Fruit fly (Drosophila melanogaster) whole organism, prepupa: ENCODE measurements around the gene CG46059.
A peak's percentile ranks its signal among the peaks of the same experiment; 100 is the strongest.

Experiments used
- Blimp-1 ChIP-seq: fragments of 200-800 bp; sonication (Bioruptor generic); optimal IDR thresholded peaks from 3 replicates; lab custom pipeline; 2017; ENCODE audit warnings: missing biosample characterization, missing genetic modification characterization, mild to moderate bottlenecking, moderate library complexity, missing genetic modification reagents
- CG10631 ChIP-seq: fragments of 200-800 bp; sonication (Bioruptor generic); optimal IDR thresholded peaks from 2 replicates; lab custom pipeline; 2016; ENCODE audit warnings: missing biosample characterization, missing genetic modification characterization
- CG10669 ChIP-seq: fragments of 200-800 bp; sonication (Bioruptor generic); optimal IDR thresholded peaks from 3 replicates; lab custom pipeline; 2018; ENCODE audit warnings: missing biosample characterization, mild to moderate bottlenecking, missing genetic modification characterization, moderate library complexity
- CG11294 ChIP-seq: fragments of 200-800 bp; sonication (Bioruptor generic); IDR thresholded peaks from 2 replicates; pipeline ENCODE4 v1.3.6; 2022; ENCODE audit warnings: missing biosample characterization, missing genetic modification characterization
- CG11902 ChIP-seq: fragments of 200-800 bp; sonication (Bioruptor generic); optimal IDR thresholded peaks from 3 replicates; lab custom pipeline; 2016; ENCODE audit warnings: missing biosample characterization, missing genetic modification characterization
- CG15336 ChIP-seq: fragments of 200-800 bp; sonication (Bioruptor generic); IDR thresholded peaks from 2 replicates; pipeline ENCODE4 v1.3.6; 2022; ENCODE audit warnings: missing biosample characterization, missing genetic modification characterization
- CG1621 ChIP-seq: fragments of 200-800 bp; sonication (Bioruptor generic); optimal IDR thresholded peaks from 3 replicates; lab custom pipeline; 2018; ENCODE audit warnings: missing biosample characterization, mild to moderate bottlenecking, missing genetic modification characterization
- CG16779 ChIP-seq: fragments of 200-800 bp; sonication (Bioruptor generic); optimal IDR thresholded peaks from 3 replicates; lab custom pipeline; 2017; ENCODE audit warnings: missing biosample characterization, mild to moderate bottlenecking, missing genetic modification characterization
- CG3032 ChIP-seq: fragments of 200-800 bp; optimal IDR thresholded peaks from 2 replicates; lab custom pipeline; 2019; ENCODE audit warnings: missing biosample characterization, mild to moderate bottlenecking, missing genetic modification characterization, moderate library complexity
- CG31627 ChIP-seq: fragments of 200-800 bp; sonication (Bioruptor generic); optimal IDR thresholded peaks from 3 replicates; lab custom pipeline; 2016; ENCODE audit warnings: missing biosample characterization, missing genetic modification characterization
- CG32006 ChIP-seq: fragments of 200-800 bp; sonication (Bioruptor generic); optimal IDR thresholded peaks from 3 replicates; lab custom pipeline; 2017; ENCODE audit warnings: missing biosample characterization, mild to moderate bottlenecking, missing genetic modification characterization
- CG34406 ChIP-seq: fragments of 200-800 bp; sonication (Bioruptor generic); optimal IDR thresholded peaks from 3 replicates; lab custom pipeline; 2016; ENCODE audit warnings: missing biosample characterization, missing genetic modification characterization
- CG3919 ChIP-seq: fragments of 200-800 bp; sonication (Bioruptor generic); optimal IDR thresholded peaks from 3 replicates; lab custom pipeline; 2016; ENCODE audit warnings: missing biosample characterization, missing genetic modification characterization
- CG4318 ChIP-seq: fragments of 200-800 bp; sonication (Bioruptor generic); optimal IDR thresholded peaks from 3 replicates; lab custom pipeline; 2017; ENCODE audit warnings: missing biosample characterization, mild to moderate bottlenecking, missing genetic modification characterization
- CG6163 ChIP-seq: fragments of 200-800 bp; sonication (Bioruptor generic); IDR thresholded peaks from 3 replicates; pipeline ENCODE4 v1.3.6; 2022; ENCODE audit warnings: missing biosample characterization, missing genetic modification characterization
- CG6792 ChIP-seq: fragments of 200-800 bp; sonication (Bioruptor generic); optimal IDR thresholded peaks from 3 replicates; lab custom pipeline; 2016; ENCODE audit warnings: missing biosample characterization, missing genetic modification characterization
- CG6854 ChIP-seq: fragments of 200-800 bp; sonication (Bioruptor generic); optimal IDR thresholded peaks from 2 replicates; lab custom pipeline; 2017; ENCODE audit warnings: missing biosample characterization, mild to moderate bottlenecking, missing genetic modification characterization
- CG7368 ChIP-seq: fragments of 200-800 bp; sonication (Bioruptor generic); optimal IDR thresholded peaks from 3 replicates; lab custom pipeline; 2016; ENCODE audit warnings: missing biosample characterization, missing genetic modification characterization
- CG8119 ChIP-seq: fragments of 200-800 bp; sonication (Bioruptor generic); IDR thresholded peaks from 3 replicates; pipeline ENCODE4 v1.3.6; 2022; ENCODE audit warnings: missing biosample characterization, missing genetic modification characterization
- CG8319 ChIP-seq: fragments of 200-800 bp; sonication (Bioruptor generic); optimal IDR thresholded peaks from 3 replicates; lab custom pipeline; 2016; ENCODE audit warnings: missing biosample characterization, missing genetic modification characterization
- CG9139 ChIP-seq: fragments of 200-800 bp; sonication (Bioruptor generic); optimal IDR thresholded peaks from 3 replicates; lab custom pipeline; 2017; ENCODE audit warnings: missing biosample characterization, mild to moderate bottlenecking, missing genetic modification characterization
- Eip75B ChIP-seq: fragments of 200-800 bp; sonication (Bioruptor generic); optimal IDR thresholded peaks from 3 replicates; lab custom pipeline; 2016; ENCODE audit warnings: missing biosample characterization, missing genetic modification characterization
- Eip78C ChIP-seq: fragments of 200-800 bp; sonication (Bioruptor generic); peaks from one replicate; lab custom pipeline; 2016; ENCODE audit warnings: missing biosample characterization, missing genetic modification characterization
- Eip93F ChIP-seq: fragments of 200-800 bp; sonication (Bioruptor generic); optimal IDR thresholded peaks from 2 replicates; lab custom pipeline; 2016; ENCODE audit warnings: missing biosample characterization, mild to moderate bottlenecking, missing genetic modification characterization
- Ets21C ChIP-seq: fragments of 200-800 bp; sonication (Bioruptor generic); optimal IDR thresholded peaks from 3 replicates; lab custom pipeline; 2016; ENCODE audit warnings: missing biosample characterization, missing genetic modification characterization
- Ets96B ChIP-seq: fragments of 200-800 bp; optimal IDR thresholded peaks from 2 replicates; lab custom pipeline; 2019; ENCODE audit warnings: missing biosample characterization, mild to moderate bottlenecking, missing genetic modification characterization, moderate library complexity
- Gug ChIP-seq: fragments of 200-800 bp; sonication (Bioruptor generic); IDR thresholded peaks from 2 replicates; pipeline ENCODE4 v1.3.6; 2022; ENCODE audit warnings: missing biosample characterization, missing genetic modification characterization
- Hr39 ChIP-seq: fragments of 200-800 bp; sonication (Bioruptor generic); optimal IDR thresholded peaks from 2 replicates; lab custom pipeline; 2016; ENCODE audit warnings: missing biosample characterization, missing genetic modification characterization
- Hr4 ChIP-seq: fragments of 200-800 bp; sonication (Bioruptor generic); optimal IDR thresholded peaks from 3 replicates; lab custom pipeline; 2016; ENCODE audit warnings: missing biosample characterization, missing genetic modification characterization
- Met ChIP-seq: fragments of 200-800 bp; sonication (Bioruptor generic); optimal IDR thresholded peaks from 3 replicates; lab custom pipeline; 2016; ENCODE audit warnings: missing biosample characterization, missing genetic modification characterization
- Sox102F ChIP-seq: fragments of 200-800 bp; sonication (Bioruptor generic); optimal IDR thresholded peaks from 2 replicates; lab custom pipeline; 2016; ENCODE audit warnings: missing biosample characterization, mild to moderate bottlenecking, missing genetic modification characterization
- Sox14 ChIP-seq: fragments of 200-800 bp; sonication (Bioruptor generic); optimal IDR thresholded peaks from 3 replicates; lab custom pipeline; 2016; ENCODE audit warnings: missing biosample characterization, missing genetic modification characterization
- achi ChIP-seq: fragments of 200-800 bp; sonication (Bioruptor generic); optimal IDR thresholded peaks from 3 replicates; lab custom pipeline; 2016; ENCODE audit warnings: missing biosample characterization, missing genetic modification characterization
- acj6 ChIP-seq: fragments of 200-800 bp; sonication (Bioruptor generic); optimal IDR thresholded peaks from 3 replicates; lab custom pipeline; 2016; ENCODE audit warnings: missing biosample characterization, missing genetic modification characterization
- dsx ChIP-seq: fragments of 200-800 bp; optimal IDR thresholded peaks from 3 replicates; lab custom pipeline; 2019; ENCODE audit warnings: missing biosample characterization, mild to moderate bottlenecking, missing genetic modification characterization, moderate library complexity; ENCODE audit not compliant: poor library complexity, severe bottlenecking
- eg ChIP-seq: fragments of 200-800 bp; sonication (Bioruptor generic); IDR thresholded peaks from 3 replicates; pipeline ENCODE4 v1.3.6; 2022; ENCODE audit warnings: missing biosample characterization, missing genetic modification characterization
- esn ChIP-seq: fragments of 200-800 bp; sonication (Bioruptor generic); optimal IDR thresholded peaks from 2 replicates; lab custom pipeline; 2016; ENCODE audit warnings: missing biosample characterization, mild to moderate bottlenecking, missing genetic modification characterization, moderate library complexity
- fd59A ChIP-seq: fragments of 200-800 bp; sonication (Bioruptor generic); optimal IDR thresholded peaks from 2 replicates; lab custom pipeline; 2017; ENCODE audit warnings: missing biosample characterization, mild to moderate bottlenecking, missing genetic modification characterization, missing genetic modification reagents
- fd85E ChIP-seq: fragments of 200-800 bp; sonication (Bioruptor generic); optimal IDR thresholded peaks from 3 replicates; lab custom pipeline; 2016; ENCODE audit warnings: missing biosample characterization, missing genetic modification characterization
- lz ChIP-seq: fragments of 200-800 bp; sonication (Bioruptor generic); optimal IDR thresholded peaks from 3 replicates; lab custom pipeline; 2016; ENCODE audit warnings: missing biosample characterization, missing genetic modification characterization
- net ChIP-seq: fragments of 200-800 bp; sonication (Bioruptor generic); optimal IDR thresholded peaks from 3 replicates; lab custom pipeline; 2016; ENCODE audit warnings: missing biosample characterization, missing genetic modification characterization
- pdm3 ChIP-seq: fragments of 200-800 bp; sonication (Bioruptor generic); optimal IDR thresholded peaks from 3 replicates; lab custom pipeline; 2016; ENCODE audit warnings: missing biosample characterization, missing genetic modification characterization
- ss ChIP-seq, 2 experiments: fragments of 200-800 bp; sonication (Bioruptor generic); optimal IDR thresholded peaks; 2 replicates in 1 of 2; 3 replicates in 1 of 2; lab custom pipeline; 2017 to 2018; ENCODE audit warnings: mild to moderate bottlenecking in 2 of 2, missing biosample characterization in 2 of 2, missing genetic modification characterization in 2 of 2, moderate library complexity in 1 of 2
- svp ChIP-seq: fragments of 200-800 bp; sonication (Bioruptor generic); peaks from one replicate; lab custom pipeline; 2016; ENCODE audit warnings: missing biosample characterization, missing genetic modification characterization
- topi ChIP-seq: fragments of 200-800 bp; sonication (Bioruptor generic); optimal IDR thresholded peaks from 3 replicates; lab custom pipeline; 2016; ENCODE audit warnings: missing biosample characterization, missing genetic modification characterization
- vri ChIP-seq: fragments of 200-800 bp; sonication (Bioruptor generic); optimal IDR thresholded peaks from 3 replicates; lab custom pipeline; 2016; ENCODE audit warnings: missing biosample characterization, mild to moderate bottlenecking, missing genetic modification characterization

The CG46059 gene

dm6 chr2L:19201841-19202240, 18.3 kb upstream of the CG46059 start (continued):
- TF ChIP-seq Eip75B (GFP tag; lab: Kevin White, UChicago) = peak; percentile 54
- peak; percentile 56; the same call in 2 of the 3 replicates for TF ChIP-seq eg (GFP tag; lab: Robert Waterston, UW)
- TF ChIP-seq Blimp-1 (GFP tag; lab: Kevin White, UChicago) = peak; percentile 13
- TF ChIP-seq Met (GFP tag; lab: Kevin White, UChicago) = peak; percentile 77
- no peak for TF ChIP-seq CG9139 (GFP tag; lab: Kevin White, UChicago)
- TF ChIP-seq Sox102F = peak; percentile 74
- no peak for TF ChIP-seq CG11902 (GFP tag; lab: Kevin White, UChicago)
- TF ChIP-seq topi (GFP tag; lab: Kevin White, UChicago) = peak; percentile 58
- TF ChIP-seq CG6792 (GFP tag; lab: Kevin White, UChicago) = peak; percentile 52
- peak; percentile 81 for TF ChIP-seq svp (GFP tag; lab: Kevin White, UChicago)
- TF ChIP-seq CG4318 = peak; percentile 23
- peak; percentile 41 for TF ChIP-seq CG34406 (GFP tag; lab: Kevin White, UChicago)
- TF ChIP-seq CG7368 = peak; percentile 13
- TF ChIP-seq CG15336 (GFP tag; lab: Robert Waterston, UW) = peak; percentile 67
- TF ChIP-seq Eip78C (GFP tag; lab: Kevin White, UChicago) = peak; percentile 90
- TF ChIP-seq ss (GFP tag; optimal IDR thresholded peaks at IDR 0.05; lab: Kevin White, UChicago) = peak in 1 of 2 experiments; percentile 2
- peak; percentile 62 for TF ChIP-seq CG3032 (tag; lab: Kevin White, UChicago)
- TF ChIP-seq CG6854 (GFP tag; lab: Kevin White, UChicago) = no peak
- peak; percentile 68 for TF ChIP-seq acj6
- TF ChIP-seq net (GFP tag; lab: Kevin White, UChicago) = peak; percentile 62
- peak; percentile 18 for TF ChIP-seq CG1621 (tag; lab: Kevin White, UChicago)
- peak; percentile 65 for TF ChIP-seq Ets96B (tag; lab: Kevin White, UChicago)
- TF ChIP-seq fd59A (GFP tag; lab: Kevin White, UChicago) = peak; percentile 48
- TF ChIP-seq Sox14 (GFP tag; lab: Kevin White, UChicago) = peak; percentile 68

dm6 chr2L:19200211-19200610, 16.6 kb upstream of the CG46059 start:
- TF ChIP-seq esn (peak; percentile 53), topi (GFP tag; lab: Kevin White, UChicago) (peak; percentile 33), achi (GFP tag; lab: Kevin White, UChicago) (peak; percentile 41), CG11294 (GFP tag; lab: Robert Waterston, UW) (no peak), CG16779 (tag; lab: Kevin White, UChicago) (no peak), CG8119 (no peak), Hr39 (GFP tag; lab: Kevin White, UChicago) (peak; percentile 53), lz (peak; percentile 27), CG6163 (GFP tag; lab: Robert Waterston, UW) (no peak), dsx (GFP tag; lab: Kevin White, UChicago) (peak; percentile 39), Blimp-1 (GFP tag; lab: Kevin White, UChicago) (no peak), CG10669 (GFP tag; lab: Kevin White, UChicago) (peak; percentile 55), Ets96B (tag; lab: Kevin White, UChicago) (peak; percentile 39), CG34406 (GFP tag; lab: Kevin White, UChicago) (peak; percentile 28), CG10631 (GFP tag; lab: Kevin White, UChicago) (peak; percentile 49), CG3032 (tag; lab: Kevin White, UChicago) (peak; percentile 44), Gug (GFP tag; lab: Robert Waterston, UW) (no peak), CG6854 (GFP tag; lab: Kevin White, UChicago) (no peak), fd85E (no peak), Hr4 (GFP tag; lab: Kevin White, UChicago) (peak; percentile 16), pdm3 (GFP tag; lab: Kevin White, UChicago) (peak; percentile 56), Ets21C (no peak), CG3919 (GFP tag; lab: Kevin White, UChicago) (peak; percentile 56), CG8319 (GFP tag; lab: Kevin White, UChicago) (peak; percentile 17), Met (GFP tag; lab: Kevin White, UChicago) (peak; percentile 63), eg (GFP tag; lab: Robert Waterston, UW) (no peak), CG4318 (no peak), Eip75B (GFP tag; lab: Kevin White, UChicago) (peak; percentile 46), CG11902 (GFP tag; lab: Kevin White, UChicago) (no peak), CG15336 (GFP tag; lab: Robert Waterston, UW) (0 out of 2 replicates have a peak, but pooled peaks have one; percentile 26), CG9139 (GFP tag; lab: Kevin White, UChicago) (no peak), CG1621 (tag; lab: Kevin White, UChicago) (peak; percentile 33), Eip93F (GFP tag; lab: Kevin White, UChicago) (no peak), vri (peak; percentile 31), net (GFP tag; lab: Kevin White, UChicago) (peak; percentile 43), CG6792 (GFP tag; lab: Kevin White, UChicago) (peak; percentile 20), CG31627 (GFP tag; lab: Kevin White, UChicago) (peak; percentile 55), ss (GFP tag; optimal IDR thresholded peaks at IDR 0.05; lab: Kevin White, UChicago) (peak; percentile 15 to 25), Sox102F (peak; percentile 49), CG32006 (GFP tag; lab: Kevin White, UChicago) (peak; percentile 6)
